Fruit fly (Drosophila melanogaster) whole organism, embryonic: ENCODE data around the gene CG13075.

Source experiments
- ATbp ChIP-seq: fragments of 200-800 bp; sonication (Bioruptor generic); optimal IDR thresholded peaks from 2 replicates; lab custom pipeline; 2017; ENCODE audit warnings: missing biosample characterization, mild to moderate bottlenecking, missing genetic modification characterization, missing genetic modification reagents
- Atf3 ChIP-seq: fragments of 200-800 bp; sonication (Bioruptor generic); optimal IDR thresholded peaks from 3 replicates; lab custom pipeline; 2016; ENCODE audit warnings: missing biosample characterization, missing genetic modification characterization
- Bgb ChIP-seq: fragments of 200-800 bp; sonication (Bioruptor generic); IDR thresholded peaks from 2 replicates; pipeline ENCODE4 v1.3.6; 2022; ENCODE audit warnings: missing biosample characterization, missing genetic modification characterization; ENCODE audit not compliant: partially characterized antibody
- CG10147 ChIP-seq: fragments of 200-800 bp; sonication (Bioruptor generic); optimal IDR thresholded peaks from 2 replicates; lab custom pipeline; 2019; ENCODE audit warnings: missing biosample characterization, mild to moderate bottlenecking, missing genetic modification characterization, moderate library complexity
- CG10959 ChIP-seq: fragments of 200-800 bp; sonication (Bioruptor generic); IDR thresholded peaks from 2 replicates; pipeline ENCODE4 v1.3.6; 2022; ENCODE audit warnings: missing biosample characterization, missing genetic modification characterization
- CG11723 ChIP-seq: fragments of 200-800 bp; sonication (Bioruptor generic); optimal IDR thresholded peaks from 2 replicates; lab custom pipeline; 2017; ENCODE audit warnings: missing biosample characterization, mild to moderate bottlenecking, missing genetic modification characterization
- CG12071 ChIP-seq: fragments of 200-800 bp; sonication (Bioruptor generic); optimal IDR thresholded peaks from 3 replicates; lab custom pipeline; 2018; ENCODE audit warnings: missing biosample characterization, mild to moderate bottlenecking, missing genetic modification characterization
- CG12219 ChIP-seq: fragments of 200-800 bp; sonication (Bioruptor generic); optimal IDR thresholded peaks from 3 replicates; lab custom pipeline; 2018; ENCODE audit warnings: missing biosample characterization, mild to moderate bottlenecking, missing genetic modification characterization
- CG12769 ChIP-seq: fragments of 200-800 bp; sonication (Bioruptor generic); optimal IDR thresholded peaks from 2 replicates; lab custom pipeline; 2019; ENCODE audit warnings: missing biosample characterization, mild to moderate bottlenecking, missing genetic modification characterization, moderate library complexity
- CG13894 ChIP-seq: fragments of 200-800 bp; sonication (Bioruptor generic); optimal IDR thresholded peaks from 3 replicates; lab custom pipeline; 2018; ENCODE audit warnings: missing biosample characterization, mild to moderate bottlenecking, missing genetic modification characterization, moderate library complexity
- CG15011 ChIP-seq: fragments of 200-800 bp; sonication (Bioruptor generic); optimal IDR thresholded peaks from 3 replicates; lab custom pipeline; 2018; ENCODE audit warnings: missing biosample characterization, mild to moderate bottlenecking, missing genetic modification characterization
- CG17568 ChIP-seq: fragments of 200-800 bp; sonication (Bioruptor generic); optimal IDR thresholded peaks from 2 replicates; lab custom pipeline; 2018; ENCODE audit warnings: missing biosample characterization, mild to moderate bottlenecking, missing genetic modification characterization, moderate library complexity
- CG3163 ChIP-seq: fragments of 200-800 bp; sonication (Bioruptor generic); optimal IDR thresholded peaks from 3 replicates; lab custom pipeline; 2016; ENCODE audit warnings: missing biosample characterization, missing genetic modification characterization
- CG42726 ChIP-seq: fragments of 200-800 bp; sonication (Bioruptor generic); IDR thresholded peaks from 2 replicates; pipeline ENCODE4 v1.3.6; 2022; ENCODE audit warnings: missing biosample characterization, missing genetic modification characterization; ENCODE audit not compliant: partially characterized antibody
- CG43689 ChIP-seq: fragments of 200-800 bp; sonication (Bioruptor generic); IDR thresholded peaks from 2 replicates; pipeline ENCODE4 v1.3.6; 2022; ENCODE audit warnings: missing biosample characterization, missing genetic modification characterization
- CG7271 ChIP-seq: fragments of 200-800 bp; sonication (Bioruptor generic); optimal IDR thresholded peaks from 2 replicates; lab custom pipeline; 2018; ENCODE audit warnings: missing biosample characterization, mild to moderate bottlenecking, missing genetic modification characterization, moderate library complexity
- CG9437 ChIP-seq: fragments of 200-800 bp; sonication (Bioruptor generic); optimal IDR thresholded peaks from 2 replicates; lab custom pipeline; 2018; ENCODE audit warnings: missing biosample characterization, mild to moderate bottlenecking, missing genetic modification characterization
- CrebB ChIP-seq: fragments of 200-800 bp; sonication (Bioruptor generic); optimal IDR thresholded peaks from 3 replicates; lab custom pipeline; 2018; ENCODE audit warnings: missing biosample characterization, mild to moderate bottlenecking, missing genetic modification characterization
- Dref ChIP-seq: fragments of 200-800 bp; sonication (Bioruptor generic); IDR thresholded peaks from 2 replicates; pipeline ENCODE4 v1.3.6; 2022; ENCODE audit warnings: missing biosample characterization, missing genetic modification characterization
- E2f2 ChIP-seq: fragments of 200-800 bp; sonication (Bioruptor generic); IDR thresholded peaks from 2 replicates; pipeline ENCODE4 v1.3.6; 2022; ENCODE audit warnings: missing biosample characterization, missing genetic modification characterization
- Ets65A ChIP-seq: fragments of 200-800 bp; sonication (Bioruptor generic); peaks from one replicate; lab custom pipeline; 2016; ENCODE audit warnings: missing biosample characterization, missing genetic modification characterization
- HLH3B ChIP-seq: fragments of 200-800 bp; sonication (Bioruptor generic); IDR thresholded peaks from 2 replicates; pipeline ENCODE4 v1.3.6; 2022; ENCODE audit warnings: missing biosample characterization, missing genetic modification characterization
- HLHmδ ChIP-seq: fragments of 200-800 bp; sonication (Bioruptor generic); optimal IDR thresholded peaks from 2 replicates; lab custom pipeline; 2018; ENCODE audit warnings: missing biosample characterization, mild to moderate bottlenecking, missing genetic modification characterization, moderate library complexity
- MESR4 ChIP-seq: fragments of 200-800 bp; sonication (Bioruptor generic); optimal IDR thresholded peaks from 2 replicates; lab custom pipeline; 2018; ENCODE audit warnings: missing biosample characterization, mild to moderate bottlenecking, missing genetic modification characterization, moderate library complexity
- Mad ChIP-seq: fragments of 200-800 bp; sonication (Bioruptor generic); optimal IDR thresholded peaks from 2 replicates; lab custom pipeline; 2016; ENCODE audit warnings: missing biosample characterization, missing genetic modification characterization
- Med ChIP-seq: fragments of 200-800 bp; sonication (Bioruptor generic); peaks from one replicate; lab custom pipeline; 2016; ENCODE audit warnings: missing biosample characterization, missing genetic modification characterization, mild to moderate bottlenecking, inconsistent platforms, moderate library complexity
- Neu2 ChIP-seq: fragments of 200-800 bp; sonication (Bioruptor generic); optimal IDR thresholded peaks from 3 replicates; lab custom pipeline; 2016; ENCODE audit warnings: missing biosample characterization, missing genetic modification characterization, borderline replicate concordance
- Usf ChIP-seq: fragments of 200-800 bp; sonication (Bioruptor generic); optimal IDR thresholded peaks from 2 replicates; lab custom pipeline; 2017; ENCODE audit warnings: missing genotype, missing biosample characterization, missing genetic modification characterization
- Xbp1 ChIP-seq: fragments of 200-800 bp; sonication (Bioruptor generic); optimal IDR thresholded peaks from 3 replicates; lab custom pipeline; 2016; ENCODE audit warnings: missing biosample characterization, mild to moderate bottlenecking, missing genetic modification characterization
- bowl ChIP-seq: fragments of 200-800 bp; sonication (Bioruptor generic); IDR thresholded peaks from 2 replicates; pipeline ENCODE4 v1.3.6; 2022; ENCODE audit warnings: missing biosample characterization, missing genetic modification characterization
- chif ChIP-seq, 2 experiments: fragments of 200-800 bp; sonication (Bioruptor generic); optimal IDR thresholded peaks; 3 replicates each; lab custom pipeline; 2016; ENCODE audit warnings: missing biosample characterization in 2 of 2, missing genetic modification characterization in 2 of 2
- croc ChIP-seq: fragments of 200-800 bp; sonication (Bioruptor generic); conservative IDR thresholded peaks from 3 replicates; pipeline ENCODE4 v1.3.6; 2022; ENCODE audit warnings: missing biosample characterization, missing genetic modification characterization
- ewg ChIP-seq: fragments of 200-800 bp; sonication (Bioruptor generic); optimal IDR thresholded peaks from 3 replicates; lab custom pipeline; 2017; ENCODE audit warnings: mild to moderate bottlenecking, missing biosample characterization, missing genetic modification reagents, missing genetic modification characterization
- gem ChIP-seq: fragments of 200-800 bp; sonication (Bioruptor generic); optimal IDR thresholded peaks from 2 replicates; lab custom pipeline; 2019; ENCODE audit warnings: missing biosample characterization, mild to moderate bottlenecking, missing genetic modification characterization, moderate library complexity
- gfzf ChIP-seq: fragments of 200-800 bp; sonication (Bioruptor generic); optimal IDR thresholded peaks from 2 replicates; lab custom pipeline; 2016; ENCODE audit warnings: missing biosample characterization, mild to moderate bottlenecking, missing genetic modification characterization, moderate library complexity
- h ChIP-seq: fragments of >200 bp; optimal IDR thresholded peaks from 2 replicates; lab custom pipeline; 2017
- hth ChIP-seq: fragments of >200 bp; optimal IDR thresholded peaks from 2 replicates; lab custom pipeline; 2017; ENCODE audit warnings: inconsistent platforms
- klu ChIP-seq: fragments of 200-800 bp; sonication (Bioruptor generic); IDR thresholded peaks from 2 replicates; pipeline ENCODE4 v1.3.6; 2022; ENCODE audit warnings: missing biosample characterization, missing genetic modification characterization
- kni ChIP-seq: fragments of 200-800 bp; sonication (Bioruptor generic); optimal IDR thresholded peaks from 3 replicates; lab custom pipeline; 2017; ENCODE audit warnings: mild to moderate bottlenecking, missing biosample characterization, missing genetic modification reagents, missing genetic modification characterization
- maf-S ChIP-seq: fragments of 200-800 bp; sonication (Bioruptor generic); optimal IDR thresholded peaks from 2 replicates; lab custom pipeline; 2016; ENCODE audit warnings: missing biosample characterization, missing genetic modification characterization
- mirr ChIP-seq: fragments of 200-800 bp; sonication (Bioruptor generic); optimal IDR thresholded peaks from 3 replicates; lab custom pipeline; 2018; ENCODE audit warnings: missing biosample characterization, mild to moderate bottlenecking, missing genetic modification characterization
- nau ChIP-seq: fragments of 200-800 bp; sonication (Bioruptor generic); optimal IDR thresholded peaks from 3 replicates; lab custom pipeline; 2017; ENCODE audit warnings: missing biosample characterization, mild to moderate bottlenecking, missing genetic modification characterization, missing genetic modification reagents
- pum ChIP-seq: fragments of 200-800 bp; sonication (Bioruptor generic); optimal IDR thresholded peaks from 2 replicates; lab custom pipeline; 2016; ENCODE audit warnings: missing biosample characterization, missing genetic modification characterization
- ro ChIP-seq: fragments of 200-800 bp; sonication (Bioruptor generic); IDR thresholded peaks from 2 replicates; pipeline ENCODE4 v1.3.6; 2022; ENCODE audit warnings: missing biosample characterization, missing genetic modification characterization
- schlank ChIP-seq: fragments of 200-800 bp; sonication (Bioruptor generic); optimal IDR thresholded peaks from 2 replicates; lab custom pipeline; 2018; ENCODE audit warnings: missing biosample characterization, mild to moderate bottlenecking, missing genetic modification characterization
- seq ChIP-seq: fragments of 200-800 bp; sonication (Bioruptor generic); IDR thresholded peaks from 2 replicates; pipeline ENCODE4 v1.3.6; 2022; ENCODE audit warnings: missing biosample characterization, missing genetic modification characterization
- sob ChIP-seq: fragments of 200-800 bp; sonication (Bioruptor generic); IDR thresholded peaks from 2 replicates; pipeline ENCODE4 v1.3.6; 2022; ENCODE audit warnings: missing biosample characterization, missing genetic modification characterization
- sqz ChIP-seq: fragments of 200-800 bp; sonication (Bioruptor generic); optimal IDR thresholded peaks from 3 replicates; lab custom pipeline; 2018; ENCODE audit warnings: missing biosample characterization, mild to moderate bottlenecking, missing genetic modification characterization
- ssp ChIP-seq: fragments of 200-800 bp; sonication (Bioruptor generic); IDR thresholded peaks from 2 replicates; pipeline ENCODE4 v1.3.6; 2022; ENCODE audit warnings: missing biosample characterization, missing genetic modification characterization
- tio ChIP-seq: fragments of 200-800 bp; sonication (Bioruptor generic); optimal IDR thresholded peaks from 2 replicates; lab custom pipeline; 2017; ENCODE audit warnings: missing biosample characterization, missing genetic modification characterization, inconsistent platforms
- trh ChIP-seq: fragments of 200-800 bp; sonication (Bioruptor generic); optimal IDR thresholded peaks from 2 replicates; lab custom pipeline; 2016; ENCODE audit warnings: missing biosample characterization, missing genetic modification characterization
- zen2 ChIP-seq: fragments of 200-800 bp; sonication (Bioruptor generic); IDR thresholded peaks from 3 replicates; pipeline ENCODE4 v1.3.6; 2022; ENCODE audit warnings: missing biosample characterization, missing genetic modification characterization; ENCODE audit not compliant: partially characterized antibody

The CG13075 gene

DNA sequence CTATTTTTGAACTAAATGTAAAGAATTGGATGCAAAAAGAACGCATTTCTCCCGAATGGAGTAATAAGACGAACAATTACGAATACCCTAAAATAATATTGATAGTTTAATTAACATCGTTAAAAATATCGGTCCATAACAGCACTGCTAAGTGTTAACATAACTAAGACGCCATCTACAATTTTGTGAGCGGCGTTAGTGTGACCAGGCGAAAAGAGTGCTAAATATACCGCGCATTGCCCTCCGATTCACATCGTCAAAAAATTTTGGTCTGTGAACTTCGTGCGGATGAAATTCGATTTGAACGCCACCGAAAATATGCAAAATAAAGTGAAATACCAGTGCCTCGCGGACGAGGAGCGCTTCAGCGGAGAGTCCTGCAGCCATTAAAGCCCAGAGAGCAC lies 32.1 kb upstream of the CG13075 start, which contains the start of gene Mbs (continued):
- no peak for TF ChIP-seq CG7271 (tag; lab: Kevin White, UChicago)
- TF ChIP-seq nau (GFP tag; lab: Kevin White, UChicago), result no peak
- TF ChIP-seq E2f2 (GFP tag; lab: Robert Waterston, UW), result peak; percentile 55
- no peak for TF ChIP-seq pum (GFP tag; lab: Kevin White, UChicago)
- peak; percentile 64 for TF ChIP-seq zen2 (GFP tag; lab: Robert Waterston, UW)
- no peak for TF ChIP-seq ATbp (GFP tag; lab: Kevin White, UChicago)
- no peak for TF ChIP-seq CG43689 (GFP tag; lab: Robert Waterston, UW)
- TF ChIP-seq Xbp1 (GFP tag; lab: Kevin White, UChicago), result no peak
- no peak for TF ChIP-seq tio (GFP tag; lab: Kevin White, UChicago)
- TF ChIP-seq h (lab: Kevin White, UChicago), result no peak
- no peak for TF ChIP-seq Mad (GFP tag; lab: Kevin White, UChicago)
- TF ChIP-seq CG10147 (GFP tag; lab: Kevin White, UChicago), result peak; percentile 9
- no peak for TF ChIP-seq CG15011 (GFP tag; lab: Kevin White, UChicago)
- TF ChIP-seq MESR4, result peak; percentile 62
- TF ChIP-seq mirr (GFP tag; lab: Kevin White, UChicago), result peak; percentile 23
- no peak for TF ChIP-seq CrebB
- TF ChIP-seq hth (lab: Kevin White, UChicago), result no peak
- peak; percentile 85 for TF ChIP-seq Med (GFP tag; lab: Kevin White, UChicago)
- TF ChIP-seq CG9437 (GFP tag; lab: Kevin White, UChicago), result no peak
- no peak for TF ChIP-seq ewg (GFP tag; lab: Kevin White, UChicago)
- TF ChIP-seq bowl (GFP tag; lab: Robert Waterston, UW), result no peak
- peak; percentile 86 for TF ChIP-seq gfzf
- TF ChIP-seq ssp (GFP tag; lab: Robert Waterston, UW), result no peak
- TF ChIP-seq gem (tag; lab: Kevin White, UChicago), result no peak
- no peak for TF ChIP-seq ro (GFP tag; lab: Robert Waterston, UW)
- TF ChIP-seq CG10959 (GFP tag; lab: Robert Waterston, UW), result no peak
- peak; percentile 66 for TF ChIP-seq Bgb (GFP tag; lab: Robert Waterston, UW)
- no peak for TF ChIP-seq trh (GFP tag; lab: Kevin White, UChicago)
- no peak for TF ChIP-seq CG12769 (tag; lab: Kevin White, UChicago)
- peak; percentile 34; the same call in 1 of the 2 replicates for TF ChIP-seq sob (GFP tag; lab: Robert Waterston, UW)
- TF ChIP-seq seq (GFP tag; lab: Robert Waterston, UW), result no peak
- no peak for TF ChIP-seq klu (GFP tag; lab: Robert Waterston, UW)
- TF ChIP-seq Neu2 (GFP tag; lab: Kevin White, UChicago), result no peak
- TF ChIP-seq CG3163, result no peak
- peak; percentile 41 for TF ChIP-seq Dref
- TF ChIP-seq CG13894 (tag; lab: Kevin White, UChicago), result peak; percentile 47
- no peak for TF ChIP-seq HLH3B (GFP tag; lab: Robert Waterston, UW)
- TF ChIP-seq kni (GFP tag; lab: Kevin White, UChicago), result no peak
- no peak for TF ChIP-seq maf-S
- TF ChIP-seq Atf3, result no peak
- TF ChIP-seq chif (GFP tag; optimal IDR thresholded peaks at IDR 0.05; lab: Kevin White, UChicago), result no peak
- TF ChIP-seq Usf (GFP tag; lab: Kevin White, UChicago), result no peak
- peak; percentile 51 for TF ChIP-seq HLHmδ
- peak; percentile 54; the same call in 1 of the 2 replicates for TF ChIP-seq CG42726 (GFP tag; lab: Robert Waterston, UW)
- no peak for TF ChIP-seq CG12219 (GFP tag; lab: Kevin White, UChicago)
- TF ChIP-seq sqz (GFP tag; lab: Kevin White, UChicago), result no peak
- peak; percentile 6 for TF ChIP-seq CG12071 (GFP tag; lab: Kevin White, UChicago)
- no peak for TF ChIP-seq CG11723 (GFP tag; lab: Kevin White, UChicago)
- no peak for TF ChIP-seq croc (GFP tag; lab: Robert Waterston, UW)
- TF ChIP-seq Ets65A, result no peak
- TF ChIP-seq CG17568, result no peak
- no peak for TF ChIP-seq schlank
